Worm (Caenorhabditis elegans): ENCODE measurements around the gene igdb-2.

Gene igdb-2

DNA sequence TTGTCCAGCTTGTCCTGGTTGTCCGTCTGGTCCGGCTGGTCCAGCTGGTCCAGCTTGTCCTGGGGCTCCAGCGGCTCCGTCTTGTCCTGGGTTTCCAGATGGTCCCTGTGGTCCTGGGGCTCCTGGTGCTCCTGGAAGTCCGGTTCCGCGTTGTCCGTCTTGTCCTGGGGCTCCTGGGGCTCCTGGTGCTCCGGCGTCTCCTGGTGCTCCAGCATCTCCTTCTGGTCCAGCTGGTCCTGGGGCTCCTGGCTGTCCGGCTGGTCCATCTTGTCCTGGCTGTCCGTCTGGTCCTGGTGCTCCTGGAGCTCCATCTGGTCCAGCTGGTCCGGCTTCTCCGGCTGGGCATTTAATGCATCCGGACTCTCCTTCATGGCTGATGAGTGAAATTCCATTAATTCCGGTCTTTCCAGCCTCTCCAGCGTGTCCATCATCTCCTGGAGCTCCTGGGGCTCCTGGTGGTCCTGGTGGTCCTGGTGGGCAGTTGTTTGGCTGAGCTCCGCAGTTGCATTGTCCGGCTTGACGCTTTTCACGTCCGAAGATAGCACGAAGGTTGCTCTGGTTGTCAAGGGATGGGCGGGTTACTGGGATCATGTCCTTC is 40.7 kb upstream of the igdb-2 start (continued):
- TF ChIP-seq ama-1 (optimal IDR thresholded peaks at IDR 0.05): no peak
- TF ChIP-seq ama-1 (GFP tag; optimal IDR thresholded peaks at IDR 0.05): no peak
- no peak for TF ChIP-seq F49E8.2 (tag; optimal IDR thresholded peaks at IDR 0.05; ENCODE audit: insufficient read depth)
- TF ChIP-seq zfh-2 (GFP tag; conservative IDR thresholded peaks at IDR 0.05): peak; percentile 94
- no peak for TF ChIP-seq him-1 (tag; optimal IDR thresholded peaks at IDR 0.05)
- TF ChIP-seq F33H1.4 (GFP tag; IDR thresholded peaks at IDR 0.05): no peak
- no peak for TF ChIP-seq lin-35 (GFP tag; optimal IDR thresholded peaks at IDR 0.05)
- no peak for TF ChIP-seq rcor-1 (GFP tag; IDR thresholded peaks at IDR 0.05)
- no peak for TF ChIP-seq ztf-3 (GFP tag; optimal IDR thresholded peaks at IDR 0.05)
- no peak for TF ChIP-seq snpc-1.1 (tag; optimal IDR thresholded peaks at IDR 0.05; ENCODE audit: insufficient read depth)

ce11 chrIV:12428467-12428866 is 40.0 kb upstream of the igdb-2 start, which contains the start of gene col-130:
Gene col-130 (minus strand): TSS chrIV:12428516.
- TF ChIP-seq F52B5.7 (tag; optimal IDR thresholded peaks at IDR 0.05) (no peak), unc-62 (GFP tag; optimal IDR thresholded peaks at IDR 0.05) (no peak), die-1 (tag; optimal IDR thresholded peaks at IDR 0.05) (no peak), F57C9.4 (tag; optimal IDR thresholded peaks at IDR 0.05) (no peak), ceh-40 (GFP tag; IDR thresholded peaks at IDR 0.05) (no peak), dox-1 (GFP tag; IDR thresholded peaks at IDR 0.05) (no peak), ceh-79 (tag; optimal IDR thresholded peaks at IDR 0.05) (no peak), fkh-3 (tag; optimal IDR thresholded peaks at IDR 0.05) (no peak), ccch-3 (GFP tag; optimal IDR thresholded peaks at IDR 0.05) (no peak), hsf-1 (GFP tag; IDR thresholded peaks at IDR 0.05) (no peak), gei-17 (GFP tag; optimal IDR thresholded peaks at IDR 0.05) (no peak), K11D2.4 (GFP tag; IDR thresholded peaks at IDR 0.05) (no peak), mxl-1 (tag; optimal IDR thresholded peaks at IDR 0.05) (no peak), ceh-27 (GFP tag; optimal IDR thresholded peaks at IDR 0.05) (no peak), xnd-1 (tag; optimal IDR thresholded peaks at IDR 0.05) (no peak), ekl-4 (GFP tag; IDR thresholded peaks at IDR 0.05) (no peak), C17E4.6 (GFP tag; IDR thresholded peaks at IDR 0.05) (no peak), snpc-4 (GFP tag; optimal IDR thresholded peaks at IDR 0.05) (no peak), snpc-4 (tag; optimal IDR thresholded peaks at IDR 0.05) (no peak), ztf-3 (GFP tag; optimal IDR thresholded peaks at IDR 0.05) (no peak)

ce11 chrIV:12429504-12429903 is 39.0 kb upstream of the igdb-2 start:
- TF ChIP-seq dox-1 (GFP tag; IDR thresholded peaks at IDR 0.05) (no peak), mel-28 (tag; optimal IDR thresholded peaks at IDR 0.05; ENCODE audit: borderline replicate concordance) (no peak), lin-26 (GFP tag; IDR thresholded peaks at IDR 0.05) (no peak), bed-2 (GFP tag; IDR thresholded peaks at IDR 0.05) (no peak), egl-18 (GFP tag; IDR thresholded peaks at IDR 0.05) (no peak)

- TF ChIP-seq tlf-1 (GFP tag; optimal IDR thresholded peaks at IDR 0.05): no peak
- no peak for TF ChIP-seq ceh-91 (GFP tag; IDR thresholded peaks at IDR 0.05)
- TF ChIP-seq hrde-1 (tag; optimal IDR thresholded peaks at IDR 0.05; ENCODE audit: borderline replicate concordance): no peak
- no peak for TF ChIP-seq ceh-79 (tag; optimal IDR thresholded peaks at IDR 0.05)
- TF ChIP-seq dpl-1 (GFP tag; optimal IDR thresholded peaks at IDR 0.05): no peak
- TF ChIP-seq lag-1 (GFP tag; IDR thresholded peaks at IDR 0.05): no peak
- no peak for TF ChIP-seq snpc-1.1 (tag; optimal IDR thresholded peaks at IDR 0.05; ENCODE audit: insufficient read depth)
- no peak for TF ChIP-seq ceh-40 (GFP tag; IDR thresholded peaks at IDR 0.05)
- no peak for TF ChIP-seq B0261.1 (tag; optimal IDR thresholded peaks at IDR 0.05)
- TF ChIP-seq sdz-38 (tag; optimal IDR thresholded peaks at IDR 0.05): no peak
- no peak for TF ChIP-seq fkh-3 (tag; optimal IDR thresholded peaks at IDR 0.05)
Observed at ce11 chrIV:12431755-12432154, 36.7 kb upstream of the igdb-2 start.
